Worm (Caenorhabditis elegans): ENCODE results near the gene C25D7.5.
A peak's percentile ranks its signal among the peaks of the same experiment; 100 is the strongest.

C25D7.5 gene

ce11 chrV:15063987-15064386 is 11.5 kb downstream of the C25D7.5 start, which contains the start of gene rap-2:
Gene rap-2 (minus strand): TSS chrV:15064087.
- TF ChIP-seq jun-1 (tag; optimal IDR thresholded peaks at IDR 0.05) = no peak
- TF ChIP-seq blmp-1 (tag; optimal IDR thresholded peaks at IDR 0.05) = peak; percentile 54

- TF ChIP-seq xbp-1 (tag; optimal IDR thresholded peaks at IDR 0.05) = peak; percentile 28
- peak; percentile 32 for TF ChIP-seq lin-13 (GFP tag; optimal IDR thresholded peaks at IDR 0.05)
- peak; percentile 4 for TF ChIP-seq unc-86 (tag; optimal IDR thresholded peaks at IDR 0.05)
- no peak for TF ChIP-seq fkh-4 (tag; optimal IDR thresholded peaks at IDR 0.05; ENCODE audit: borderline replicate concordance)
- TF ChIP-seq blmp-1 (tag; optimal IDR thresholded peaks at IDR 0.05) = no peak
- TF ChIP-seq skn-1 (tag; optimal IDR thresholded peaks at IDR 0.05) = peak; percentile 17
- peak; percentile 72 for TF ChIP-seq rnt-1 (tag; optimal IDR thresholded peaks at IDR 0.05)
- no peak for TF ChIP-seq vab-15 (tag; optimal IDR thresholded peaks at IDR 0.05)
- no peak for TF ChIP-seq jun-1 (tag; optimal IDR thresholded peaks at IDR 0.05)
- TF ChIP-seq ztf-4 (tag; optimal IDR thresholded peaks at IDR 0.05) = no peak
- no peak for TF ChIP-seq ces-1 (GFP tag; optimal IDR thresholded peaks at IDR 0.05)
- TF ChIP-seq ceh-90 (tag; optimal IDR thresholded peaks at IDR 0.05) = no peak
- no peak for TF ChIP-seq ets-5 (GFP tag; IDR thresholded peaks at IDR 0.05)
- no peak for TF ChIP-seq mdl-1 (tag; optimal IDR thresholded peaks at IDR 0.05)
- TF ChIP-seq Y116A8C.19 (tag; optimal IDR thresholded peaks at IDR 0.05; ENCODE audit: borderline replicate concordance) = no peak
- no peak for TF ChIP-seq elt-2 (tag; optimal IDR thresholded peaks at IDR 0.05)
- TF ChIP-seq C16A3.4 (tag; optimal IDR thresholded peaks at IDR 0.05) = peak; percentile 25
- peak; percentile 35 for TF ChIP-seq fkh-8 (tag; optimal IDR thresholded peaks at IDR 0.05)
- no peak for TF ChIP-seq pag-3 (tag; optimal IDR thresholded peaks at IDR 0.05; ENCODE audit: borderline replicate concordance, insufficient read depth)
- peak; percentile 2 for TF ChIP-seq dsc-1 (tag; optimal IDR thresholded peaks at IDR 0.05)
- no peak for TF ChIP-seq alr-1 (tag; optimal IDR thresholded peaks at IDR 0.05; ENCODE audit: borderline replicate concordance)
- TF ChIP-seq lin-14 (GFP tag; optimal IDR thresholded peaks at IDR 0.05) = peak; percentile 55
- no peak for TF ChIP-seq fkh-10 (GFP tag; optimal IDR thresholded peaks at IDR 0.05)
- TF ChIP-seq ceh-63 (GFP tag; optimal IDR thresholded peaks at IDR 0.05) = no peak
- no peak for TF ChIP-seq unc-62 (GFP tag; optimal IDR thresholded peaks at IDR 0.05)
- TF ChIP-seq lin-35 (GFP tag; optimal IDR thresholded peaks at IDR 0.05) = peak; percentile 47 to 53
- TF ChIP-seq lin-39 (tag; optimal IDR thresholded peaks at IDR 0.05) = no peak
- no peak for TF ChIP-seq mab-9 (GFP tag; IDR thresholded peaks at IDR 0.05)
- no peak for TF ChIP-seq sptf-1 (tag; optimal IDR thresholded peaks at IDR 0.05)
- TF ChIP-seq swsn-7 (tag; optimal IDR thresholded peaks at IDR 0.05) = peak; percentile 19
- TF ChIP-seq aha-1 (tag; optimal IDR thresholded peaks at IDR 0.05) = no peak
- no peak for TF ChIP-seq nhr-11 (tag; optimal IDR thresholded peaks at IDR 0.05)
- TF ChIP-seq nhr-84 (tag; optimal IDR thresholded peaks at IDR 0.05) = no peak
- no peak for TF ChIP-seq ama-1 (optimal IDR thresholded peaks at IDR 0.05)
- TF ChIP-seq nhr-19 (GFP tag; conservative IDR thresholded peaks at IDR 0.05) = peak; percentile 24; the same call in 1 of the 2 replicates
- no peak for TF ChIP-seq unc-30 (tag; optimal IDR thresholded peaks at IDR 0.05)
- TF ChIP-seq nhr-77 (tag; optimal IDR thresholded peaks at IDR 0.05) = no peak
- TF ChIP-seq efl-1 (optimal IDR thresholded peaks at IDR 0.05) = peak; percentile 34 to 53
- TF ChIP-seq efl-1 (GFP tag; optimal IDR thresholded peaks at IDR 0.05 in 1 of 2) = peak; percentile 37 to 89
- TF ChIP-seq elt-3 (tag; optimal IDR thresholded peaks at IDR 0.05) = no peak
- TF ChIP-seq mef-2 (tag; optimal IDR thresholded peaks at IDR 0.05) = no peak
- peak in 1 of 3 experiments; percentile 32 for TF ChIP-seq ceh-82 (tag; optimal IDR thresholded peaks at IDR 0.05)
- no peak for TF ChIP-seq ceh-88 (GFP tag; IDR thresholded peaks at IDR 0.05)
- peak; percentile 46 for TF ChIP-seq snu-23 (GFP tag; optimal IDR thresholded peaks at IDR 0.05)
- no peak for TF ChIP-seq sox-4 (tag; optimal IDR thresholded peaks at IDR 0.05)
- no peak for TF ChIP-seq nhr-47 (tag; optimal IDR thresholded peaks at IDR 0.05)
- no peak for TF ChIP-seq C04F5.9 (tag; optimal IDR thresholded peaks at IDR 0.05)
- no peak for TF ChIP-seq aly-2 (tag; optimal IDR thresholded peaks at IDR 0.05)
- peak; percentile 70 for TF ChIP-seq nhr-85 (tag)
- no peak for TF ChIP-seq unc-98 (GFP tag; IDR thresholded peaks at IDR 0.05)
- peak; percentile 15 for TF ChIP-seq tbx-2 (tag; optimal IDR thresholded peaks at IDR 0.05)
Measured at ce11 chrV:15065068-15065744, 12.8 kb downstream of the C25D7.5 start, which contains the start of gene C25D7.9. Gene C25D7.9 (plus strand): TSS chrV:15065135.

All from whole organism, L1 larva.